Worm (Caenorhabditis elegans) whole organism, early embryonic: Measurements from ENCODE around the gene C17C3.9.

Experiments used
- ama-1 ChIP-seq: fragments of 150-350 bp; optimal IDR thresholded peaks from 2 replicates; lab custom pipeline; 2014
- flt-1 ChIP-seq: fragments of 200-800 bp; sonication (Bioruptor generic); IDR thresholded peaks from 2 replicates; pipeline ENCODE4 v1.3.6; 2022; ENCODE audit warnings: missing genetic modification characterization, missing compliant biosample characterization
- hmbx-1 ChIP-seq: sonication (generic microtip); optimal IDR thresholded peaks from 2 replicates; lab custom pipeline; 2016; ENCODE audit warnings: mild to moderate bottlenecking, missing genetic modification characterization, missing compliant biosample characterization
- tbx-11 ChIP-seq: fragments of 200-800 bp; sonication (Bioruptor generic); IDR thresholded peaks from 2 replicates; pipeline ENCODE4 v1.3.6; 2022; ENCODE audit warnings: missing genetic modification characterization, missing compliant biosample characterization

DNA sequence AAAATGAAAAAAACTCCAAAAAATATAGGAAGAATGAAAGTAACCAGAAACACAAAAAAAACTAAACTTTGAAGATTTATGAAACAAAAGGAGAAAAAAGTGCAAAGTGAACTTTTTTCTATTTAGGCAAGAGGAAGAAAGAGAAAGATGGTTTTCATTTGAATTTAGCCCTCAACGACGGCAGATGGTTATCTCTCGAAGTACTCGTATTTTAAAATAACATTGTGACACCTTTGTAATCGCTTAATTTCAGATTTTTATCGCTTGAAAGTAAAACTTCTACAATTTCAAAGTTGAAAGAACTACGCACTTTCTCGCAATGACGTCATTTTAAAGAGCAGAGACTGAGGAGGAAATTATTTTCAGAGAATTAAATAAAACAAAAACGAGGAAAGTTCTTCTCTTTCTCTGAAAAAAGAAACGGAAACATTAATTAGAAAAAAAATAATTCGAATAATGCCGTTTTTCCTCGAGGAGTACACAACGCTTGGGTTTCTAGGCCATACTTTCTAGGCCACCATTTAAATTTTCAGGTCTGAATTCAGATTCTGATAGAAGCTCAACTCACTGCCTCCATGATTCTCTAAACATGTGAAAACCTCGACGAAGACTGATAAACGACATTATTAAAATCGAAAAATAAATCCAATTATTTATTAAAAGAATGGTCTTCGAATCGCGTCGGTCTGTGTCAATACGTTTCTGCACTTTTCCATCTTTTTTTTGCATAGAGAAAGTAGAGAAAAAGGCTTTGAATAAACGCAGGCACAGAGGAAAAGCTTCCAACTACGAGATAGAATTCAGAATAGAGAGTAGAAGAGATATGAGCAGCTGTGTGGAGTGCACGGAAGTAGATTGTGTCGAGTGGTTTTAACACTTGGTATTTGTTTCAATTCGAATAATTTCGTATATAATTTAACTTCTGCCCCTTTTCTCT, 20.4 kb downstream of the C17C3.9 start:
- TF ChIP-seq ama-1 (lab: Kevin White, UChicago) = no peak
- no peak for TF ChIP-seq flt-1 (GFP tag; lab: Robert Waterston, UW)
- TF ChIP-seq tbx-11 (GFP tag; lab: Robert Waterston, UW) = no peak
- no peak for TF ChIP-seq hmbx-1 (tag; lab: Kevin White, UChicago)
